Fruit fly (Drosophila melanogaster) whole organism, wandering third instar larva: ENCODE results near the gene CG14515.

Source experiments
- Abd-B ChIP-seq: fragments of >200 bp; optimal IDR thresholded peaks from 2 replicates; lab custom pipeline; 2017; ENCODE audit warnings: missing biosample characterization, missing genetic modification characterization
- CG32264 ChIP-seq: fragments of 200-800 bp; sonication (Bioruptor generic); optimal IDR thresholded peaks from 2 replicates; lab custom pipeline; 2016; ENCODE audit warnings: missing biosample characterization, missing genetic modification characterization
- CrebA ChIP-seq: fragments of 200-800 bp; sonication (Bioruptor generic); optimal IDR thresholded peaks from 2 replicates; lab custom pipeline; 2016; ENCODE audit warnings: missing biosample characterization, mild to moderate bottlenecking, missing genetic modification characterization, borderline replicate concordance
- Dfd ChIP-seq: fragments of >200 bp; optimal IDR thresholded peaks from 2 replicates; lab custom pipeline; 2017; ENCODE audit warnings: missing biosample characterization, missing genetic modification characterization
- Dif ChIP-seq: fragments of 200-275, 200-300 bp; sonication (Bioruptor generic); optimal IDR thresholded peaks from 2 replicates; lab custom pipeline; 2018; ENCODE audit warnings: missing biosample characterization, missing genetic modification characterization; ENCODE audit not compliant: partially characterized antibody
- GATAd ChIP-seq: sonication (Bioruptor generic); optimal IDR thresholded peaks from 2 replicates; lab custom pipeline; 2016; ENCODE audit warnings: missing biosample characterization, missing genetic modification characterization
- Hr78 ChIP-seq: fragments of >200 bp; optimal IDR thresholded peaks from 2 replicates; lab custom pipeline; 2017; ENCODE audit warnings: missing biosample characterization, missing genetic modification characterization
- Hr83 ChIP-seq: fragments of 200-300 bp; sonication (Bioruptor generic); optimal IDR thresholded peaks from 2 replicates; lab custom pipeline; 2016; ENCODE audit warnings: missing biosample characterization, mild to moderate bottlenecking, missing genetic modification characterization, moderate library complexity; ENCODE audit not compliant: poor library complexity, severe bottlenecking
- Jra ChIP-seq: sonication (Bioruptor generic); optimal IDR thresholded peaks from 2 replicates; lab custom pipeline; 2016; ENCODE audit warnings: missing biosample characterization, missing genetic modification characterization
- Mio ChIP-seq: sonication (Bioruptor generic); optimal IDR thresholded peaks from 2 replicates; lab custom pipeline; 2016; ENCODE audit warnings: missing biosample characterization, missing genetic modification characterization
- Myc ChIP-seq: fragments of >200 bp; optimal IDR thresholded peaks from 2 replicates; lab custom pipeline; 2017
- N ChIP-seq: fragments of >200 bp; optimal IDR thresholded peaks from 2 replicates; lab custom pipeline; 2018; ENCODE audit warnings: missing biosample characterization, missing external identifiers, missing genetic modification characterization
- OdsH ChIP-seq: fragments of 200-800 bp; sonication (Bioruptor generic); optimal IDR thresholded peaks from 2 replicates; lab custom pipeline; 2016; ENCODE audit warnings: missing biosample characterization, mild to moderate bottlenecking, missing genetic modification characterization
- Rel ChIP-seq, 2 experiments: fragments of 200-800 bp; sonication (Bioruptor generic) in 1 of 2; optimal IDR thresholded peaks; 2 replicates in 1 of 2; 3 replicates in 1 of 2; lab custom pipeline; 2016 to 2019; ENCODE audit warnings: mild to moderate bottlenecking in 2 of 2, missing biosample characterization in 2 of 2, missing genetic modification characterization in 2 of 2, moderate library complexity in 1 of 2
- Vsx2 ChIP-seq: fragments of 200-300, 225-300 bp; sonication (Bioruptor generic); optimal IDR thresholded peaks from 2 replicates; lab custom pipeline; 2018; ENCODE audit warnings: missing biosample characterization, missing genetic modification characterization; ENCODE audit not compliant: partially characterized antibody
- br ChIP-seq: fragments of 200-800 bp; sonication (Bioruptor generic); optimal IDR thresholded peaks from 2 replicates; lab custom pipeline; 2016; ENCODE audit warnings: missing biosample characterization, missing genetic modification characterization
- brk ChIP-seq: fragments of 200-800 bp; sonication (Bioruptor generic); optimal IDR thresholded peaks from 2 replicates; lab custom pipeline; 2016; ENCODE audit warnings: missing biosample characterization, mild to moderate bottlenecking, missing genetic modification characterization
- dl ChIP-seq, 2 experiments: fragments of 175-275, 200-275 bp in 1 of 2; fragments of 200-275 bp in 1 of 2; sonication (Bioruptor generic); optimal IDR thresholded peaks; lab custom pipeline; 2018; ENCODE audit warnings: mild to moderate bottlenecking in 2 of 2, missing biosample characterization in 2 of 2, missing genetic modification characterization in 2 of 2, moderate library complexity in 2 of 2; ENCODE audit not compliant: partially characterized antibody in 2 of 2, insufficient read depth in 1 of 2
- dsf ChIP-seq: sonication (Bioruptor generic); optimal IDR thresholded peaks from 2 replicates; lab custom pipeline; 2016; ENCODE audit warnings: missing biosample characterization, missing genetic modification characterization, borderline replicate concordance
- ey ChIP-seq: fragments of 200-800 bp; sonication (Bioruptor generic); optimal IDR thresholded peaks from 2 replicates; lab custom pipeline; 2016; ENCODE audit warnings: missing biosample characterization, missing genetic modification characterization
- foxo ChIP-seq, 2 experiments: fragments of 200-800 bp; sonication (Bioruptor generic); optimal IDR thresholded peaks; 2 replicates in 1 of 2; 3 replicates in 1 of 2; lab custom pipeline; 2016 to 2017; ENCODE audit warnings: missing biosample characterization in 2 of 2, missing genetic modification characterization in 2 of 2
- fru ChIP-seq: fragments of 200-800 bp; sonication (Bioruptor generic); optimal IDR thresholded peaks from 3 replicates; lab custom pipeline; 2016; ENCODE audit warnings: missing biosample characterization, mild to moderate bottlenecking, missing genetic modification characterization
- h ChIP-seq: fragments of 200-800 bp; sonication (Bioruptor generic); optimal IDR thresholded peaks from 3 replicates; lab custom pipeline; 2016; ENCODE audit warnings: missing biosample characterization, mild to moderate bottlenecking, missing genetic modification characterization
- pan ChIP-seq: fragments of >200 bp; optimal IDR thresholded peaks from 2 replicates; lab custom pipeline; 2017
- psq ChIP-seq: fragments of 200-800 bp; sonication (Bioruptor generic); optimal IDR thresholded peaks from 3 replicates; lab custom pipeline; 2017; ENCODE audit warnings: missing biosample characterization, mild to moderate bottlenecking, missing genetic modification characterization, moderate library complexity
- rgr ChIP-seq: fragments of 200-800 bp; sonication (Bioruptor generic); optimal IDR thresholded peaks from 3 replicates; lab custom pipeline; 2016; ENCODE audit warnings: missing biosample characterization, mild to moderate bottlenecking, missing genetic modification characterization
- sage ChIP-seq: fragments of 200-800 bp; sonication (Bioruptor generic); optimal IDR thresholded peaks from 2 replicates; lab custom pipeline; 2016; ENCODE audit warnings: missing biosample characterization, mild to moderate bottlenecking, missing genetic modification characterization
- sv ChIP-seq: fragments of 200-800 bp; sonication (Bioruptor generic); optimal IDR thresholded peaks from 3 replicates; lab custom pipeline; 2016; ENCODE audit warnings: missing biosample characterization, missing genetic modification characterization
- tai ChIP-seq: sonication (Bioruptor generic); optimal IDR thresholded peaks from 2 replicates; lab custom pipeline; 2016; ENCODE audit warnings: missing biosample characterization, missing genetic modification characterization
- usp ChIP-seq: fragments of >200 bp; optimal IDR thresholded peaks from 2 replicates; lab custom pipeline; 2017; ENCODE audit warnings: missing biosample characterization, missing genetic modification characterization

The CG14515 gene

dm6 chr3R:29219948-29220347 is 22.6 kb downstream of the CG14515 start, which contains the start of gene eEF1gamma (continued):
- no peak for TF ChIP-seq Jra (GFP tag; lab: Kevin White, UChicago)
- no peak for TF ChIP-seq dsf (GFP tag; lab: Kevin White, UChicago)
- TF ChIP-seq pan (lab: Kevin White, UChicago) = no peak
- no peak for TF ChIP-seq tai (GFP tag; lab: Kevin White, UChicago)
- TF ChIP-seq h (GFP tag; lab: Kevin White, UChicago) = peak; percentile 91
- peak; percentile 77 for TF ChIP-seq ey (GFP tag; lab: Kevin White, UChicago)
- TF ChIP-seq Mio (GFP tag; lab: Kevin White, UChicago) = peak; percentile 83
- TF ChIP-seq Dfd = no peak
- no peak for TF ChIP-seq dl (GFP tag; optimal IDR thresholded peaks at IDR 0.05; lab: Kevin White, UChicago; ENCODE audit: insufficient read depth in 1 of 2, partially characterized antibody in 2 of 2)
- TF ChIP-seq Dif (GFP tag; lab: Kevin White, UChicago) = peak; percentile 38
- peak; percentile 61 to 87 for TF ChIP-seq foxo (GFP tag; optimal IDR thresholded peaks at IDR 0.05; lab: Kevin White, UChicago)
- TF ChIP-seq CrebA = no peak
- peak; percentile 86 for TF ChIP-seq fru (GFP tag; lab: Kevin White, UChicago)

DNA sequence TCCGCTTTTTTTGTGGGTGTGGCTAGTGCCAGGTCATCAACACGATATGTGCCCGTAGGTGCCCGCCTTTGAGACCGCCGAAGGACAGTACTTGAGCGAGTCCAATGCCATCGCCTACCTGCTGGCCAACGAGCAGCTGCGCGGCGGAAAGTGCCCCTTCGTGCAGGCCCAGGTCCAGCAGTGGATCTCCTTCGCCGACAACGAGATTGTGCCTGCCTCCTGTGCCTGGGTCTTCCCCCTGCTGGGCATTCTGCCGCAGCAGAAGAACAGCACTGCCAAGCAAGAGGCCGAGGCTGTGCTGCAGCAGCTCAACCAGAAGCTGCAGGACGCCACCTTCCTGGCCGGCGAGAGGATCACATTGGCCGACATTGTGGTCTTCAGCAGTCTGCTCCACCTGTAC is 23.2 kb downstream of the CG14515 start:
- TF ChIP-seq Dfd (no peak), Myc (lab: Kevin White, UChicago) (no peak), foxo (GFP tag; optimal IDR thresholded peaks at IDR 0.05; lab: Kevin White, UChicago) (no peak), usp (GFP tag; lab: Kevin White, UChicago) (no peak), sage (GFP tag; lab: Kevin White, UChicago) (no peak), pan (lab: Kevin White, UChicago) (no peak)

DNA sequence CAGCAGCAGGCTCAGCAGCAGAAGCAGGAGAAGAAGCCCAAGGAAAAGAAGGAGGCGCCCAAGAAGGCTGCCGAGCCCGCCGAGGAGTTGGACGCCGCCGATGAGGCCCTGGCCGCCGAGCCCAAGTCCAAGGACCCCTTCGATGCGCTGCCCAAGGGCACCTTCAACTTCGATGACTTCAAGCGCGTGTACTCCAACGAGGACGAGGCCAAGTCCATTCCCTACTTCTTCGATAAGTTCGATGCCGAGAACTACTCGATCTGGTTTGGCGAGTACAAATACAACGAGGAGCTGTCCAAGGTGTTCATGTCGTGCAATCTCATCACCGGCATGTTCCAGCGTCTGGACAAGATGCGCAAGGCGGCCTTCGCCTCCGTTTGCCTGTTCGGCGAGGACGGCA is 23.8 kb downstream of the CG14515 start:
- TF ChIP-seq Rel (GFP tag; optimal IDR thresholded peaks at IDR 0.05; lab: Kevin White, UChicago) = no peak
- TF ChIP-seq Rel (tag; optimal IDR thresholded peaks at IDR 0.05; lab: Kevin White, UChicago) = no peak
- no peak for TF ChIP-seq ey (GFP tag; lab: Kevin White, UChicago)
- TF ChIP-seq CrebA = no peak
- no peak for TF ChIP-seq brk (GFP tag; lab: Kevin White, UChicago)

DNA sequence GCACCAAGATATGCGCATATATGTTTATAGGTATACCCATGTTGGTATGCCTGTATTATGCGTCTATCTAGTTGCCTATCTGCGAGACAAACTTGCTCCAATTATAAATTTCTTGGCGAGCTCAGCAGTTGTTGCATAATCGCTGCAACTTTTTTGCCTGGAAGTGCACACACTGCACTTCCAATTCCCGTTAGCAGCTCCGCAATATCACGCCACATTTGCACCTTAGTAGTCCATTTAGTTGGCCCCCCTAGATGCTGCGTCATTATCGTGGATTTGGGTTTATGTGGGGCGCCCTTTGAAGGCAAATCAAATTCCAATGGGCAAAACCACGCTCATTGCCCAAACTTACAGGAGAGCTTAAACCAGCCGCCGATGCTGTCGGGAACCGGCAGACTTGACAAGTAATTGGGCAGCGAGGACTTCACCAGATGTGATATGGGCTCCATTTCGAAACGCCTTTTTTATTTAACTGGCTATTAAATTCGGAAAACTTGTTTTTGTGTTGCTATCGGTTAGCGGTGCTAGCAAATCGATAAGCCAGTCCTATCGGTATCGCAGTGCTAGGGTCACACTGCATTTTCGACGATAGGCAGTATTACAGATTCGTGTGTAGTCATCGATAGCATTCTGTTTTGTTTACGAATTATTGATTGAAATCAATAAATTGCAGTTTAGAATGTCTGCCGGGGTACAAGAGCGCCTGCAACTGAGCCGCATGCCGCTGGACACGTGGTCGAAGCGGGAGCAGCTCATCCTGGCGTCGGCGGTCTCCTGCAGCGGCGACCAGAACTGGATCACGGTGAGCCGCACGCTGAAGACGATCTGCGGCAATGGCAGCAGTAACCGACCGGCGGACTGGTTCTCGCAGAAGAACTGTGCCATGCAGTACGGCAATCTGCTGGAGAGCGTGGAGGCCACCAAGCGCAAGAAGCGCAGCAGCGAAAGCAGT is 25.8 kb downstream of the CG14515 start, which contains the start of the genes Cisd2 and Brd8:
TSS of gene Cisd2 (minus strand) at position 538 of the 952 bp plus-strand sequence.
TSS of gene Brd8 (plus strand) at position 595 of the 952 bp plus-strand sequence.
- TF ChIP-seq Hr78 (GFP tag; lab: Kevin White, UChicago) = no peak
- peak; percentile 7 for TF ChIP-seq Myc (lab: Kevin White, UChicago)

- no peak for TF ChIP-seq rgr
- no peak for TF ChIP-seq Vsx2 (GFP tag; lab: Kevin White, UChicago)
- TF ChIP-seq OdsH (GFP tag; lab: Kevin White, UChicago) = no peak
- TF ChIP-seq h (GFP tag; lab: Kevin White, UChicago) = no peak
- no peak for TF ChIP-seq br (GFP tag; lab: Kevin White, UChicago)
- no peak for TF ChIP-seq Myc (lab: Kevin White, UChicago)
- TF ChIP-seq pan (lab: Kevin White, UChicago) = no peak
Observed at dm6 chr3R:29227675-29228211, 30.4 kb downstream of the CG14515 start, which contains the start of gene CG14507. Gene CG14507 (minus strand): TSS chr3R:29227725.

- TF ChIP-seq Hr78 (GFP tag; lab: Kevin White, UChicago) (no peak), GATAd (GFP tag; lab: Kevin White, UChicago) (no peak), Abd-B (no peak), Jra (GFP tag; lab: Kevin White, UChicago) (no peak), sv (no peak), N (GFP tag; lab: Kevin White, UChicago) (peak; percentile 11), fru (GFP tag; lab: Kevin White, UChicago) (no peak), pan (lab: Kevin White, UChicago) (no peak), h (GFP tag; lab: Kevin White, UChicago) (peak; percentile 19), CG32264 (GFP tag; lab: Kevin White, UChicago) (no peak), ey (GFP tag; lab: Kevin White, UChicago) (no peak), brk (GFP tag; lab: Kevin White, UChicago) (no peak), psq (no peak), foxo (GFP tag; optimal IDR thresholded peaks at IDR 0.05; lab: Kevin White, UChicago) (no peak), usp (GFP tag; lab: Kevin White, UChicago) (no peak), rgr (no peak), Hr83 (GFP tag; lab: Kevin White, UChicago) (peak; percentile 48)
- TF ChIP-seq, all 38 proteins: peak for 3
Observed at dm6 chr3R:29228745-29229448, 31.5 kb downstream of the CG14515 start, which contains the start of gene Usp1. Gene Usp1 (plus strand): TSS chr3R:29229161.
